Fruit fly (Drosophila melanogaster) whole organism, embryonic: ENCODE data around the gene CG46301.

Experiments used
- Bdp1 ChIP-seq: fragments of 200-800 bp; sonication (Bioruptor generic); optimal IDR thresholded peaks from 3 replicates; lab custom pipeline; 2016; ENCODE audit warnings: missing biosample characterization, missing genetic modification characterization
- Bteb2 ChIP-seq: fragments of 200-800 bp; sonication (Bioruptor generic); optimal IDR thresholded peaks from 2 replicates; lab custom pipeline; 2016; ENCODE audit warnings: missing biosample characterization, missing genetic modification characterization
- C15 ChIP-seq: fragments of 200-800 bp; sonication (Bioruptor generic); IDR thresholded peaks from 3 replicates; pipeline ENCODE4 v1.3.6; 2022; ENCODE audit warnings: missing biosample characterization, missing genetic modification characterization
- CG10147 ChIP-seq: fragments of 200-800 bp; sonication (Bioruptor generic); optimal IDR thresholded peaks from 2 replicates; lab custom pipeline; 2019; ENCODE audit warnings: missing biosample characterization, mild to moderate bottlenecking, missing genetic modification characterization, moderate library complexity
- CG12769 ChIP-seq: fragments of 200-800 bp; sonication (Bioruptor generic); optimal IDR thresholded peaks from 2 replicates; lab custom pipeline; 2019; ENCODE audit warnings: missing biosample characterization, mild to moderate bottlenecking, missing genetic modification characterization, moderate library complexity
- CG13287 ChIP-seq: fragments of 200-800 bp; sonication (Bioruptor generic); IDR thresholded peaks from 2 replicates; pipeline ENCODE4 v1.3.6; 2022; ENCODE audit warnings: missing biosample characterization, missing genetic modification characterization; ENCODE audit not compliant: partially characterized antibody
- CG14860 ChIP-seq: fragments of 200-800 bp; sonication (Bioruptor generic); IDR thresholded peaks from 3 replicates; pipeline ENCODE4 v1.3.6; 2022; ENCODE audit warnings: missing biosample characterization, missing genetic modification characterization; ENCODE audit not compliant: partially characterized antibody
- CG17385 ChIP-seq: fragments of 200-800 bp; sonication (Bioruptor generic); optimal IDR thresholded peaks from 3 replicates; lab custom pipeline; 2018; ENCODE audit warnings: missing biosample characterization, mild to moderate bottlenecking, missing genetic modification characterization
- CG17829 ChIP-seq: fragments of 200-800 bp; optimal IDR thresholded peaks from 2 replicates; lab custom pipeline; 2019; ENCODE audit warnings: missing biosample characterization, mild to moderate bottlenecking, missing genetic modification characterization, moderate library complexity
- CG2202 ChIP-seq: fragments of 200-800 bp; sonication (Bioruptor generic); optimal IDR thresholded peaks from 2 replicates; lab custom pipeline; 2018; ENCODE audit warnings: missing biosample characterization, mild to moderate bottlenecking, missing genetic modification characterization
- CG31224 ChIP-seq: fragments of 200-800 bp; sonication (Bioruptor generic); IDR thresholded peaks from 2 replicates; pipeline ENCODE4 v1.3.6; 2022; ENCODE audit warnings: missing biosample characterization, missing genetic modification characterization
- CG31388 ChIP-seq: fragments of 200-800 bp; sonication (Bioruptor generic); optimal IDR thresholded peaks from 2 replicates; lab custom pipeline; 2016; ENCODE audit warnings: missing biosample characterization, missing genetic modification characterization
- CG34224 ChIP-seq: fragments of 200-800 bp; sonication (Bioruptor generic); IDR thresholded peaks from 3 replicates; pipeline ENCODE4 v1.3.6; 2022; ENCODE audit warnings: missing biosample characterization, missing genetic modification characterization; ENCODE audit not compliant: partially characterized antibody
- CG34422 ChIP-seq: fragments of 200-800 bp; sonication (Bioruptor generic); IDR thresholded peaks from 3 replicates; pipeline ENCODE4 v1.3.6; 2022; ENCODE audit warnings: missing biosample characterization, missing genetic modification characterization
- CG3995 ChIP-seq: fragments of 200-800 bp; sonication (Bioruptor generic); optimal IDR thresholded peaks from 3 replicates; lab custom pipeline; 2016; ENCODE audit warnings: missing biosample characterization, missing genetic modification characterization
- CG6175 ChIP-seq: fragments of 200-800 bp; sonication (Bioruptor generic); IDR thresholded peaks from 3 replicates; pipeline ENCODE4 v1.3.6; 2022; ENCODE audit warnings: missing biosample characterization, missing genetic modification characterization
- CG6791 ChIP-seq: fragments of 200-800 bp; sonication (Bioruptor generic); IDR thresholded peaks from 3 replicates; pipeline ENCODE4 v1.3.6; 2022; ENCODE audit warnings: missing biosample characterization, missing genetic modification characterization; ENCODE audit not compliant: partially characterized antibody
- CG7987 ChIP-seq: fragments of 200-800 bp; sonication (Bioruptor generic); optimal IDR thresholded peaks from 2 replicates; lab custom pipeline; 2018; ENCODE audit warnings: missing biosample characterization, mild to moderate bottlenecking, missing genetic modification characterization, moderate library complexity
- CG9817 ChIP-seq: fragments of 200-800 bp; sonication (Bioruptor generic); optimal IDR thresholded peaks from 2 replicates; lab custom pipeline; 2018; ENCODE audit warnings: missing biosample characterization, mild to moderate bottlenecking, missing genetic modification characterization, moderate library complexity
- Camta ChIP-seq: fragments of 200-800 bp; sonication (Bioruptor generic); optimal IDR thresholded peaks from 2 replicates; lab custom pipeline; 2016; ENCODE audit warnings: missing biosample characterization, missing genetic modification characterization
- Dek ChIP-seq: fragments of 200-800 bp; sonication (Bioruptor generic); optimal IDR thresholded peaks from 3 replicates; lab custom pipeline; 2019; ENCODE audit warnings: missing biosample characterization, mild to moderate bottlenecking, missing genetic modification characterization, moderate library complexity
- Dfd ChIP-seq, 2 experiments: fragments of >200 bp; optimal IDR thresholded peaks; 2 replicates each; lab custom pipeline; 2017; ENCODE audit warnings: missing biosample characterization in 2 of 2, missing genetic modification characterization in 2 of 2
- Dref ChIP-seq: fragments of 200-800 bp; sonication (Bioruptor generic); IDR thresholded peaks from 2 replicates; pipeline ENCODE4 v1.3.6; 2022; ENCODE audit warnings: missing biosample characterization, missing genetic modification characterization
- Fer3 ChIP-seq: fragments of 200-800 bp; sonication (Bioruptor generic); optimal IDR thresholded peaks from 2 replicates; lab custom pipeline; 2018; ENCODE audit warnings: missing biosample characterization, mild to moderate bottlenecking, missing genetic modification characterization, moderate library complexity
- Gug ChIP-seq: fragments of 200-800 bp; sonication (Bioruptor generic); IDR thresholded peaks from 4 replicates; pipeline ENCODE4 v1.3.6; 2022; ENCODE audit warnings: missing biosample characterization, missing genetic modification characterization
- Hr78 ChIP-seq, 2 experiments: fragments of 200-800 bp in 1 of 2; fragments of >200 bp in 1 of 2; sonication (Bioruptor generic) in 1 of 2; optimal IDR thresholded peaks; 2 replicates each; lab custom pipeline; 2017 to 2019; ENCODE audit warnings: missing biosample characterization in 2 of 2, missing genetic modification characterization in 2 of 2, mild to moderate bottlenecking in 1 of 2, moderate library complexity in 1 of 2
- Mad ChIP-seq: fragments of 200-800 bp; sonication (Bioruptor generic); optimal IDR thresholded peaks from 2 replicates; lab custom pipeline; 2016; ENCODE audit warnings: missing biosample characterization, missing genetic modification characterization
- NC2β ChIP-seq: fragments of 200-800 bp; sonication (Bioruptor generic); optimal IDR thresholded peaks from 2 replicates; lab custom pipeline; 2016; ENCODE audit warnings: missing biosample characterization, missing genetic modification characterization
- Nf-YA ChIP-seq: fragments of 200-800 bp; sonication (Bioruptor generic); IDR thresholded peaks from 2 replicates; pipeline ENCODE4 v1.3.6; 2022; ENCODE audit warnings: missing biosample characterization, missing genetic modification characterization
- Ssrp ChIP-seq: fragments of 200-800 bp; sonication (Bioruptor generic); optimal IDR thresholded peaks from 2 replicates; lab custom pipeline; 2018; ENCODE audit warnings: missing biosample characterization, mild to moderate bottlenecking, missing genetic modification characterization, moderate library complexity
- Stat92E ChIP-seq, 3 experiments: fragments of >200 bp in 2 of 3; fragments of 200-800 bp in 1 of 3; sonication (Bioruptor generic) in 1 of 3; optimal IDR thresholded peaks; 2 replicates each; lab custom pipeline; 2017 to 2019; ENCODE audit warnings: missing biosample characterization in 3 of 3, missing genetic modification characterization in 3 of 3, mild to moderate bottlenecking in 1 of 3, moderate library complexity in 1 of 3
- TFAM ChIP-seq: fragments of 200-800 bp; sonication (Bioruptor generic); optimal IDR thresholded peaks from 2 replicates; lab custom pipeline; 2017; ENCODE audit warnings: missing biosample characterization, missing genetic modification characterization, inconsistent platforms
- ato ChIP-seq: fragments of 200-800 bp; sonication (Bioruptor generic); IDR thresholded peaks from 2 replicates; pipeline ENCODE4 v1.3.6; 2022; ENCODE audit warnings: missing biosample characterization, missing genetic modification characterization; ENCODE audit not compliant: partially characterized antibody
- cas ChIP-seq: fragments of 200-800 bp; sonication (Bioruptor generic); IDR thresholded peaks from 2 replicates; pipeline ENCODE4 v1.3.6; 2022; ENCODE audit warnings: missing biosample characterization, missing genetic modification characterization
- chif ChIP-seq, 2 experiments: fragments of 200-800 bp; sonication (Bioruptor generic); optimal IDR thresholded peaks; 3 replicates each; lab custom pipeline; 2016; ENCODE audit warnings: missing biosample characterization in 2 of 2, missing genetic modification characterization in 2 of 2
- chinmo ChIP-seq: fragments of 200-800 bp; sonication (Bioruptor generic); IDR thresholded peaks from 4 replicates; pipeline ENCODE4 v1.3.6; 2022; ENCODE audit warnings: missing biosample characterization, missing genetic modification characterization; ENCODE audit not compliant: partially characterized antibody
- chn ChIP-seq: fragments of 200-800 bp; sonication (Bioruptor generic); optimal IDR thresholded peaks from 2 replicates; lab custom pipeline; 2016; ENCODE audit warnings: missing biosample characterization, missing genetic modification characterization
- eve ChIP-seq, 2 experiments: fragments of >200 bp; optimal IDR thresholded peaks; 2 replicates each; lab custom pipeline; 2017; ENCODE audit warnings: missing biosample characterization in 2 of 2, missing genetic modification characterization in 2 of 2
- gt ChIP-seq: fragments of 200-800 bp; sonication (Bioruptor generic); IDR thresholded peaks from 2 replicates; pipeline ENCODE4 v1.3.6; 2022; ENCODE audit warnings: missing biosample characterization, missing genetic modification characterization
- h ChIP-seq: fragments of >200 bp; optimal IDR thresholded peaks from 2 replicates; lab custom pipeline; 2017
- hkb ChIP-seq, 2 experiments: fragments of 200-800 bp in 1 of 2; fragments of >200 bp in 1 of 2; sonication (Bioruptor generic) in 1 of 2; IDR thresholded peaks in 1 of 2; optimal IDR thresholded peaks in 1 of 2; 2 replicates each; pipeline versions ENCODE4 v1.3.6 to Lab custom; 2017 to 2022; ENCODE audit warnings: missing biosample characterization in 1 of 2, missing genetic modification characterization in 1 of 2
- klu ChIP-seq: fragments of 200-800 bp; sonication (Bioruptor generic); IDR thresholded peaks from 2 replicates; pipeline ENCODE4 v1.3.6; 2022; ENCODE audit warnings: missing biosample characterization, missing genetic modification characterization
- mirr ChIP-seq: fragments of 200-800 bp; sonication (Bioruptor generic); optimal IDR thresholded peaks from 3 replicates; lab custom pipeline; 2018; ENCODE audit warnings: missing biosample characterization, mild to moderate bottlenecking, missing genetic modification characterization
- pfk ChIP-seq: fragments of 200-800 bp; sonication (Bioruptor generic); optimal IDR thresholded peaks from 2 replicates; lab custom pipeline; 2018; ENCODE audit warnings: missing biosample characterization, mild to moderate bottlenecking, missing genetic modification characterization, moderate library complexity
- phol ChIP-seq: fragments of 200-800 bp; sonication (Bioruptor generic); optimal IDR thresholded peaks from 3 replicates; lab custom pipeline; 2018; ENCODE audit warnings: missing biosample characterization, mild to moderate bottlenecking, missing genetic modification characterization, moderate library complexity
- repo ChIP-seq: fragments of 200-800 bp; sonication (Bioruptor generic); optimal IDR thresholded peaks from 2 replicates; lab custom pipeline; 2016; ENCODE audit warnings: missing biosample characterization, missing genetic modification characterization
- tna ChIP-seq: fragments of 200-800 bp; sonication (Bioruptor generic); IDR thresholded peaks from 2 replicates; pipeline ENCODE4 v1.3.6; 2022; ENCODE audit warnings: missing biosample characterization, missing genetic modification characterization; ENCODE audit not compliant: partially characterized antibody
- wek ChIP-seq: fragments of 200-800 bp; sonication (Bioruptor generic); optimal IDR thresholded peaks from 3 replicates; lab custom pipeline; 2018; ENCODE audit warnings: missing biosample characterization, mild to moderate bottlenecking, missing genetic modification characterization, moderate library complexity
- zen2 ChIP-seq: fragments of 200-800 bp; sonication (Bioruptor generic); IDR thresholded peaks from 3 replicates; pipeline ENCODE4 v1.3.6; 2022; ENCODE audit warnings: missing biosample characterization, missing genetic modification characterization; ENCODE audit not compliant: partially characterized antibody

Gene CG46301

dm6 chr2L:14122742-14123334, 18.9 kb downstream of the CG46301 start (continued):
- TF ChIP-seq tna (GFP tag; lab: Robert Waterston, UW) (no peak), C15 (0 out of 3 replicates have a peak, but pooled peaks have one; percentile 10), hkb (optimal IDR thresholded peaks at IDR 0.05; lab: Kevin White, UChicago) (no peak), hkb (GFP tag; IDR thresholded peaks at IDR 0.05; lab: Robert Waterston, UW) (peak; percentile 75), chif (GFP tag; optimal IDR thresholded peaks at IDR 0.05; lab: Kevin White, UChicago) (peak in 1 of 2 experiments; percentile 48), CG6175 (GFP tag; lab: Robert Waterston, UW) (0 out of 3 replicates have a peak, but pooled peaks have one; percentile 26), TFAM (GFP tag; lab: Kevin White, UChicago) (no peak), Dfd (GFP tag; optimal IDR thresholded peaks at IDR 0.05; lab: Kevin White, UChicago) (no peak), Bteb2 (GFP tag; lab: Kevin White, UChicago) (no peak), repo (peak; percentile 28), CG34422 (peak; percentile 75), CG31388 (GFP tag; lab: Kevin White, UChicago) (no peak), CG14860 (no peak), CG3995 (GFP tag; lab: Kevin White, UChicago) (no peak), CG10147 (peak; percentile 9), phol (tag; lab: Kevin White, UChicago) (peak; percentile 59), Dek (tag; lab: Kevin White, UChicago) (peak; percentile 14), NC2β (GFP tag; lab: Kevin White, UChicago) (no peak), CG9817 (tag; lab: Kevin White, UChicago) (peak; percentile 54), wek (GFP tag; lab: Kevin White, UChicago) (no peak), Ssrp (tag; lab: Kevin White, UChicago) (peak; percentile 30), CG7987 (no peak), CG34224 (no peak), CG12769 (peak; percentile 63), chinmo (GFP tag; lab: Robert Waterston, UW) (no peak), ato (GFP tag; lab: Robert Waterston, UW) (no peak), pfk (GFP tag; lab: Kevin White, UChicago) (no peak), chn (GFP tag; lab: Kevin White, UChicago) (peak; percentile 39), Bdp1 (GFP tag; lab: Kevin White, UChicago) (no peak), cas (GFP tag; lab: Robert Waterston, UW) (no peak), Stat92E (GFP tag; optimal IDR thresholded peaks at IDR 0.05; lab: Kevin White, UChicago) (no peak), CG17385 (GFP tag; lab: Kevin White, UChicago) (peak; percentile 56), mirr (GFP tag; lab: Kevin White, UChicago) (no peak), CG2202 (tag; lab: Kevin White, UChicago) (no peak), gt (GFP tag; lab: Robert Waterston, UW) (no peak), CG17829 (tag; lab: Kevin White, UChicago) (peak; percentile 52), Camta (no peak), CG31224 (GFP tag; lab: Robert Waterston, UW) (peak; percentile 32; the same call in 1 of the 2 replicates), Nf-YA (0 out of 2 replicates have a peak, but pooled peaks have one; percentile 34), h (lab: Kevin White, UChicago) (no peak), eve (GFP tag; optimal IDR thresholded peaks at IDR 0.05; lab: Kevin White, UChicago) (no peak), Hr78 (GFP tag; optimal IDR thresholded peaks at IDR 0.05; lab: Kevin White, UChicago) (no peak), zen2 (GFP tag; lab: Robert Waterston, UW) (no peak), Fer3 (tag; lab: Kevin White, UChicago) (peak; percentile 64), Dref (no peak), CG13287 (GFP tag; lab: Robert Waterston, UW) (no peak), klu (GFP tag; lab: Robert Waterston, UW) (no peak), Gug (GFP tag; lab: Robert Waterston, UW) (peak; percentile 74; the same call in 3 of the 4 replicates), CG6791 (GFP tag; lab: Robert Waterston, UW) (no peak), Mad (GFP tag; lab: Kevin White, UChicago) (no peak)
